Worm (Caenorhabditis elegans) whole organism, young adult: ENCODE data around the gene D1054.1.

Experiments used
- B0336.3 ChIP-seq: fragments of 200-800 bp; sonication (Bioruptor generic); IDR thresholded peaks from 2 replicates; pipeline ENCODE4 v1.3.6; 2022; ENCODE audit warnings: missing genetic modification characterization, missing compliant biosample characterization
- F33H1.4 ChIP-seq: fragments of 200-800 bp; sonication (Bioruptor generic); IDR thresholded peaks from 2 replicates; pipeline ENCODE4 v1.3.6; 2022; ENCODE audit warnings: missing genetic modification reagents, missing genetic modification characterization, missing compliant biosample characterization
- F49E8.2 ChIP-seq: sonication (generic microtip); optimal IDR thresholded peaks from 3 replicates; lab custom pipeline; 2017; ENCODE audit warnings: missing genetic modification characterization, mild to moderate bottlenecking, missing compliant biosample characterization, antibody characterized with exemption, moderate library complexity; ENCODE audit not compliant: insufficient read depth
- ama-1 ChIP-seq, 3 experiments: fragments of 150-350 bp in 1 of 3; sonication (generic microtip) in 2 of 3; optimal IDR thresholded peaks; 2 replicates each; lab custom pipeline; 2014 to 2018; ENCODE audit warnings: missing biosample characterization in 2 of 3, missing genetic modification characterization in 2 of 3, missing genetic modification reagents in 2 of 3
- ceh-27 ChIP-seq: fragments of 200-800 bp; sonication (Bioruptor generic); optimal IDR thresholded peaks from 2 replicates; lab custom pipeline; 2018; ENCODE audit warnings: mild to moderate bottlenecking, missing genetic modification characterization, moderate library complexity, missing compliant biosample characterization
- die-1 ChIP-seq: sonication (generic microtip); optimal IDR thresholded peaks from 2 replicates; lab custom pipeline; 2016; ENCODE audit warnings: missing genotype, mild to moderate bottlenecking, missing genetic modification characterization, missing compliant biosample characterization
- dox-1 ChIP-seq: fragments of 200-800 bp; sonication (Bioruptor generic); IDR thresholded peaks from 2 replicates; pipeline ENCODE4 v1.3.6; 2022; ENCODE audit warnings: missing genetic modification reagents, missing genetic modification characterization, missing compliant biosample characterization
- fkh-3 ChIP-seq: sonication (generic microtip); optimal IDR thresholded peaks from 2 replicates; lab custom pipeline; 2016; ENCODE audit warnings: mild to moderate bottlenecking, missing genetic modification characterization, missing compliant biosample characterization
- hlh-26 ChIP-seq: fragments of 200-800 bp; sonication (Bioruptor generic); conservative IDR thresholded peaks from 2 replicates; pipeline ENCODE4 v1.3.6; 2022; ENCODE audit warnings: missing genetic modification reagents, missing genetic modification characterization, missing compliant biosample characterization
- lir-1 ChIP-seq: fragments of 200-800 bp; sonication (Bioruptor generic); conservative IDR thresholded peaks from 2 replicates; pipeline ENCODE4 v1.3.6; 2022; ENCODE audit warnings: missing genetic modification reagents, missing genetic modification characterization, missing compliant biosample characterization
- nfyb-1 ChIP-seq: fragments of 200-800 bp; sonication (Bioruptor generic); IDR thresholded peaks from 2 replicates; pipeline ENCODE4 v1.3.6; 2022; ENCODE audit warnings: missing genetic modification reagents, missing genetic modification characterization, missing compliant biosample characterization
- snpc-4 ChIP-seq, 5 experiments: fragments of 150-350 bp in 1 of 5; sonication (generic microtip) in 4 of 5; optimal IDR thresholded peaks; 2 replicates each; lab custom pipeline; 2014 to 2018; ENCODE audit warnings: missing genetic modification characterization in 5 of 5, missing biosample characterization in 3 of 5, antibody characterized with exemption in 2 of 5, mild to moderate bottlenecking in 2 of 5, missing compliant biosample characterization in 2 of 5, missing genotype in 2 of 5, moderate library complexity in 2 of 5, missing genetic modification reagents in 1 of 5
- tbp1 ChIP-seq: fragments of 200-800 bp; sonication (Bioruptor generic); optimal IDR thresholded peaks from 2 replicates; lab custom pipeline; 2018; ENCODE audit warnings: mild to moderate bottlenecking, missing genetic modification characterization, missing compliant biosample characterization
- ztf-6 ChIP-seq: fragments of 200-800 bp; sonication (Bioruptor generic); IDR thresholded peaks from 2 replicates; pipeline ENCODE4 v1.3.6; 2022; ENCODE audit warnings: missing genetic modification reagents, missing genetic modification characterization, missing compliant biosample characterization

ce11 chrV:10722595-10722994, 47.4 kb downstream of the D1054.1 start:
- TF ChIP-seq ztf-6 (GFP tag; lab: Robert Waterston, UW): no peak
- TF ChIP-seq B0336.3 (GFP tag; lab: Robert Waterston, UW): no peak
- TF ChIP-seq nfyb-1 (GFP tag; lab: Robert Waterston, UW): no peak
- no peak for TF ChIP-seq ceh-27 (GFP tag; lab: Kevin White, UChicago)
- TF ChIP-seq dox-1 (GFP tag; lab: Robert Waterston, UW): no peak
- TF ChIP-seq snpc-4 (GFP tag; optimal IDR thresholded peaks at IDR 0.05; lab: Kevin White, UChicago): no peak
- TF ChIP-seq snpc-4 (tag; optimal IDR thresholded peaks at IDR 0.05; lab: Kevin White, UChicago): no peak
- no peak for TF ChIP-seq die-1 (tag; lab: Kevin White, UChicago)
- TF ChIP-seq tbp1: no peak
- TF ChIP-seq F49E8.2 (tag; lab: Kevin White, UChicago): no peak
- no peak for TF ChIP-seq F33H1.4 (GFP tag; lab: Robert Waterston, UW)
- no peak for TF ChIP-seq ama-1 (optimal IDR thresholded peaks at IDR 0.05; lab: Kevin White, UChicago)
- no peak for TF ChIP-seq ama-1 (GFP tag; optimal IDR thresholded peaks at IDR 0.05; lab: Kevin White, UChicago)
- no peak for TF ChIP-seq lir-1 (GFP tag; lab: Robert Waterston, UW)
- TF ChIP-seq fkh-3 (tag; lab: Kevin White, UChicago): no peak
- TF ChIP-seq hlh-26 (GFP tag; lab: Robert Waterston, UW): no peak
